Worm (Caenorhabditis elegans) whole organism, mixed stage, embryonic: Measurements from ENCODE around the gene srj-54.

Source experiments
- M03D4.4 ChIP-seq: sonication (generic microtip); optimal IDR thresholded peaks from 2 replicates; lab custom pipeline; 2017; ENCODE audit warnings: mild to moderate bottlenecking, missing genetic modification characterization, missing compliant biosample characterization
- blmp-1 ChIP-seq: fragments of 150-350 bp; optimal IDR thresholded peaks from 2 replicates; lab custom pipeline; 2014; ENCODE audit warnings: missing biosample characterization, missing genetic modification characterization
- ceh-39 ChIP-seq: fragments of 150-350 bp; optimal IDR thresholded peaks from 2 replicates; lab custom pipeline; 2014; ENCODE audit warnings: missing biosample characterization, missing genetic modification characterization
- ceh-43 ChIP-seq: fragments of 200-800 bp; sonication (Bioruptor generic); optimal IDR thresholded peaks from 2 replicates; lab custom pipeline; 2018; ENCODE audit warnings: mild to moderate bottlenecking, missing genetic modification characterization, moderate library complexity, missing compliant biosample characterization
- ceh-83 ChIP-seq: fragments of 200-800 bp; sonication (Bioruptor generic); optimal IDR thresholded peaks from 2 replicates; lab custom pipeline; 2018; ENCODE audit warnings: mild to moderate bottlenecking, missing genetic modification characterization, missing compliant biosample characterization
- ces-1 ChIP-seq: fragments of 150-350 bp; optimal IDR thresholded peaks from 2 replicates; lab custom pipeline; 2014; ENCODE audit warnings: missing biosample characterization, missing genetic modification reagents, missing genetic modification characterization
- cnd-1 ChIP-seq: fragments of 200-800 bp; sonication (Bioruptor generic); optimal IDR thresholded peaks from 2 replicates; lab custom pipeline; 2018; ENCODE audit warnings: mild to moderate bottlenecking, missing genetic modification characterization, missing compliant biosample characterization
- drap-1 ChIP-seq: fragments of 200-800 bp; sonication (Bioruptor generic); optimal IDR thresholded peaks from 3 replicates; lab custom pipeline; 2018; ENCODE audit warnings: mild to moderate bottlenecking, missing genetic modification characterization, missing compliant biosample characterization
- elt-1 ChIP-seq: sonication (generic microtip); optimal IDR thresholded peaks from 2 replicates; lab custom pipeline; 2017; ENCODE audit warnings: missing genetic modification characterization, mild to moderate bottlenecking, missing compliant biosample characterization, antibody characterized with exemption, moderate library complexity, borderline replicate concordance; ENCODE audit not compliant: insufficient read depth
- elt-3 ChIP-seq: fragments of 150-350 bp; optimal IDR thresholded peaks from 2 replicates; lab custom pipeline; 2014; ENCODE audit warnings: missing biosample characterization, missing genetic modification characterization
- flh-1 ChIP-seq: fragments of 200-800 bp; sonication (Bioruptor generic); optimal IDR thresholded peaks from 2 replicates; lab custom pipeline; 2018; ENCODE audit warnings: mild to moderate bottlenecking, missing genetic modification characterization, moderate library complexity, missing compliant biosample characterization
- ham-2 ChIP-seq: fragments of 200-800 bp; sonication (Bioruptor generic); optimal IDR thresholded peaks from 2 replicates; lab custom pipeline; 2018; ENCODE audit warnings: mild to moderate bottlenecking, missing genetic modification characterization, missing compliant biosample characterization
- hlh-1 ChIP-seq: fragments of 150-350 bp; optimal IDR thresholded peaks from 2 replicates; lab custom pipeline; 2014; ENCODE audit warnings: missing biosample characterization, missing genetic modification reagents, missing genetic modification characterization
- lin-13 ChIP-seq: fragments of 150-350 bp; optimal IDR thresholded peaks from 2 replicates; lab custom pipeline; 2014; ENCODE audit warnings: missing biosample characterization, missing genetic modification characterization
- lsy-2 ChIP-seq: fragments of 150-350 bp; optimal IDR thresholded peaks from 2 replicates; lab custom pipeline; 2014; ENCODE audit warnings: missing biosample characterization, missing genetic modification characterization
- mab-5 ChIP-seq: fragments of 150-350 bp; optimal IDR thresholded peaks from 2 replicates; lab custom pipeline; 2014; ENCODE audit warnings: missing biosample characterization, missing genetic modification characterization
- mls-2 ChIP-seq: sonication (generic microtip); optimal IDR thresholded peaks from 2 replicates; lab custom pipeline; 2016; ENCODE audit warnings: mild to moderate bottlenecking, missing genetic modification characterization, moderate library complexity, missing compliant biosample characterization
- nhr-28 ChIP-seq: fragments of 150-350 bp; optimal IDR thresholded peaks from 2 replicates; lab custom pipeline; 2014; ENCODE audit warnings: missing biosample characterization, missing genetic modification characterization
- nhr-76 ChIP-seq: sonication (generic microtip); optimal IDR thresholded peaks from 2 replicates; lab custom pipeline; 2017; ENCODE audit warnings: missing biosample characterization, missing genetic modification characterization
- pha-4 ChIP-seq: fragments of 150-350 bp; optimal IDR thresholded peaks from 2 replicates; lab custom pipeline; 2018; ENCODE audit warnings: missing biosample characterization, missing genetic modification reagents, missing genetic modification characterization
- sem-2 ChIP-seq: fragments of 200-800 bp; sonication (Bioruptor generic); optimal IDR thresholded peaks from 2 replicates; lab custom pipeline; 2018; ENCODE audit warnings: mild to moderate bottlenecking, missing genetic modification characterization, missing compliant biosample characterization
- snpc-4 ChIP-seq: fragments of 150-350 bp; optimal IDR thresholded peaks from 2 replicates; lab custom pipeline; 2014; ENCODE audit warnings: missing biosample characterization, missing genetic modification characterization
- tbx-8 ChIP-seq: fragments of 200-800 bp; sonication (Bioruptor generic); optimal IDR thresholded peaks from 2 replicates; lab custom pipeline; 2018; ENCODE audit warnings: mild to moderate bottlenecking, missing genetic modification characterization, moderate library complexity, missing compliant biosample characterization
- unc-120 ChIP-seq: sonication (generic microtip); optimal IDR thresholded peaks from 2 replicates; lab custom pipeline; 2017; ENCODE audit warnings: missing genetic modification characterization, missing compliant biosample characterization; ENCODE audit not compliant: poor library complexity, severe bottlenecking
- unc-39 ChIP-seq: fragments of 150-350 bp; optimal IDR thresholded peaks from 2 replicates; lab custom pipeline; 2014; ENCODE audit warnings: missing biosample characterization, missing genetic modification characterization
- unc-62 ChIP-seq: fragments of 150-350 bp; optimal IDR thresholded peaks from 2 replicates; lab custom pipeline; 2014; ENCODE audit warnings: missing biosample characterization, missing genetic modification reagents, missing genetic modification characterization
- zip-8 ChIP-seq: fragments of 150-350 bp; optimal IDR thresholded peaks from 2 replicates; lab custom pipeline; 2014; ENCODE audit warnings: missing biosample characterization, missing genetic modification characterization

The srj-54 gene

ce11 chrV:2826815-2827214, 32.8 kb downstream of the srj-54 start, which contains the start of gene T03D3.5:
Gene T03D3.5 (minus strand): TSS chrV:2826835.
- TF ChIP-seq ces-1 (peak; percentile 33), cnd-1 (tag; lab: Kevin White, UChicago) (no peak)

ce11 chrV:2825978-2826377, 33.7 kb downstream of the srj-54 start:
- TF ChIP-seq ham-2 (GFP tag; lab: Kevin White, UChicago) = peak; percentile 64
- TF ChIP-seq mab-5 = no peak

ce11 chrV:2821618-2822272, 37.9 kb downstream of the srj-54 start, which contains the start of gene srh-36:
Gene srh-36 (minus strand): TSS chrV:2821668.
- TF ChIP-seq zip-8 (tag; lab: Kevin White, UChicago) (peak; percentile 59), drap-1 (GFP tag; lab: Kevin White, UChicago) (no peak)

- no peak for TF ChIP-seq hlh-1 (tag; lab: Kevin White, UChicago)
- TF ChIP-seq mls-2 (tag; lab: Kevin White, UChicago) = no peak
- no peak for TF ChIP-seq elt-1 (tag; lab: Kevin White, UChicago)
- no peak for TF ChIP-seq lsy-2 (tag; lab: Kevin White, UChicago)
- TF ChIP-seq drap-1 (GFP tag; lab: Kevin White, UChicago) = no peak
- TF ChIP-seq ceh-39 (tag; lab: Kevin White, UChicago) = no peak
- no peak for TF ChIP-seq snpc-4
- no peak for TF ChIP-seq M03D4.4 (tag; lab: Kevin White, UChicago)
- TF ChIP-seq tbx-8 (GFP tag; lab: Kevin White, UChicago) = no peak
Measured at ce11 chrV:2818117-2818516, 41.5 kb downstream of the srj-54 start, which contains the start of gene srt-34. Gene srt-34 (minus strand): TSS chrV:2818217.

ce11 chrV:2815956-2816355, 43.7 kb downstream of the srj-54 start, which contains the start of gene F54E2.5:
Gene F54E2.5 (minus strand): TSS chrV:2816056.
- TF ChIP-seq mab-5 (no peak), pha-4 (tag; lab: Kevin White, UChicago) (no peak), unc-62 (GFP tag; lab: Kevin White, UChicago) (no peak), blmp-1 (tag; lab: Kevin White, UChicago) (no peak), lin-13 (no peak), unc-120 (no peak), ces-1 (no peak), elt-3 (no peak), hlh-1 (tag; lab: Kevin White, UChicago) (no peak), drap-1 (GFP tag; lab: Kevin White, UChicago) (no peak), sem-2 (no peak), flh-1 (GFP tag; lab: Kevin White, UChicago) (no peak), zip-8 (tag; lab: Kevin White, UChicago) (no peak), unc-39 (no peak), mls-2 (tag; lab: Kevin White, UChicago) (no peak)

- TF ChIP-seq mls-2 (tag; lab: Kevin White, UChicago) (no peak), elt-3 (no peak), hlh-1 (tag; lab: Kevin White, UChicago) (no peak)
Measured at ce11 chrV:2813856-2814255, 45.8 kb downstream of the srj-54 start, which contains the start of gene F54E2.9. Gene F54E2.9 (minus strand): TSS chrV:2813987.

- TF ChIP-seq nhr-28 (tag; lab: Kevin White, UChicago) = no peak
- TF ChIP-seq blmp-1 (tag; lab: Kevin White, UChicago) = no peak
- no peak for TF ChIP-seq ces-1
- TF ChIP-seq flh-1 (GFP tag; lab: Kevin White, UChicago) = no peak
- TF ChIP-seq ceh-43 (GFP tag; lab: Kevin White, UChicago) = no peak
- no peak for TF ChIP-seq ceh-83 (GFP tag; lab: Kevin White, UChicago)
- TF ChIP-seq tbx-8 (GFP tag; lab: Kevin White, UChicago) = no peak
- no peak for TF ChIP-seq nhr-76
Measured at ce11 chrV:2810164-2810563, 49.5 kb downstream of the srj-54 start, which contains the start of gene F54E2.1. Gene F54E2.1 (plus strand): TSS chrV:2810398.
